Worm (Caenorhabditis elegans): ENCODE results near the gene C17G10.10.

The C17G10.10 gene

DNA sequence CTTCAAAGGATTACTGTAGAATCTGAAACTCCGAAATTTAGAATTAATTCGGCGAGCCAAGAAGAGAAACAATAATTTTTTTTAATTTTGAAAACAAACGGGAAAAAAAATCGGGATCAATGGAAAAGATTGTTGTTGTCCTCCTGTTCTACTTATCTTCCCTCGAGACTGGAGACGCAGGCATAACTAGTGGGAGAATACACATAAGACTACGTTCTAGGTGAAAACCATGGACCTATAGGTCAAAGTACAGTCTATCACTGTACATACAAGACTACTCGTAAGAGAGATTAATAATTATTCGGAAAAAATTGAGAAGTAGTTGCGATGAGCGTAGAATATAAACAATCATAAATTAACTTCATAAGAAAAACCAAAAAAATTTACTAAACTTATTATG is 20.1 kb upstream of the C17G10.10 start, which contains the start of gene dhs-6 (continued):
- TF ChIP-seq hlh-30 (tag; optimal IDR thresholded peaks at IDR 0.05; ENCODE audit: insufficient read depth): peak; percentile 15
- TF ChIP-seq ZK337.2 (GFP tag; IDR thresholded peaks at IDR 0.05): no peak

DNA sequence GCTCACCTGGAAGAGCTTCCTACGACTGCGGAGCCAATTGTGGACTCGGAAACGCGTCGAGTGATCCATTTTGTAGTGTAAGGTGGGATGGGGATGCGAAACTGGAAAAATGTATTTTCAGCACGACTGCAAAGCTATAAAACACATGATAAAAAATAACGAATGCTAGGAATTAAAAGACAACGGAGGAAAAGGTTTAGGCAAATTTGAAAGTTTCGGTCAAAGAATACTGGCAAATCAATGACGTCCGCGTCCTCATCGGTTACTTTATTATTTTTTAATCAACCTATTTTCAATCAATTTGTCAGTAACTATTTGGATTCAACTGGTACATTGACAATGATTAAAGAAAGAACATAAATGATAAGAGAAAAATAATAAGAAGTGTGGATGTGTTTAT is 8.6 kb upstream of the C17G10.10 start, which contains the start of gene C17G10.7:
TSS of gene C17G10.7 (minus strand) at position 101 of the 400 bp plus-strand sequence.
- TF ChIP-seq lin-13 (GFP tag; optimal IDR thresholded peaks at IDR 0.05) (no peak), dmd-8 (GFP tag; IDR thresholded peaks at IDR 0.05) (no peak), nhr-77 (tag; optimal IDR thresholded peaks at IDR 0.05) (no peak), mes-2 (tag; optimal IDR thresholded peaks at IDR 0.05; ENCODE audit: poor library complexity, severe bottlenecking) (no peak), zip-11 (GFP tag; IDR thresholded peaks at IDR 0.05) (no peak), saeg-2 (GFP tag; IDR thresholded peaks at IDR 0.05) (no peak), lim-7 (GFP tag; IDR thresholded peaks at IDR 0.05) (no peak), lin-15B (tag; optimal IDR thresholded peaks at IDR 0.05) (no peak), php-3 (GFP tag; IDR thresholded peaks at IDR 0.05) (no peak), nhr-41 (GFP tag; IDR thresholded peaks at IDR 0.05) (no peak), F26F4.8 (GFP tag; conservative IDR thresholded peaks at IDR 0.05) (no peak)

DNA sequence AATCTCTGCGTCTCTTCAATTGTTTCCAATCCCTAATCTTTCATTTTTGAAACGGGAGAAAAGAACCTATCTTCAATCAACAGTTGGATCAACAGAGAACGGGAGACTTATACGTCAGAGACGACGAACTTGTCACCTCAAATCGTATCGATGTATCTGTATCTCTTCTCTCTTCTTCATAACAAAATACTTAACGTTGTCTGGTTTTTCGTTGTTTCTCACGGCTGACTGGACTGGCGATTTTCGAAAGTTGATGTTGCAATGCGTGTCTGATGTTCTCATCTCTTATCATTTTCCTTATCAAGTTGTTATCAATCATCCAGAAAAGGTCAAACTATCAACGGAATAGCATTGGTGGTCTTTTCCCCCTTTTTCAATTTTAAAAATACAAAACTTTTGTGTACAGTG is 6.4 kb upstream of the C17G10.10 start:
- no peak for TF ChIP-seq spr-3 (GFP tag; optimal IDR thresholded peaks at IDR 0.05)
- peak; percentile 66 for TF ChIP-seq nhr-77 (tag; optimal IDR thresholded peaks at IDR 0.05)
- TF ChIP-seq nhr-28 (tag; optimal IDR thresholded peaks at IDR 0.05): peak; percentile 93
- peak; percentile 62 for TF ChIP-seq pqm-1 (tag; optimal IDR thresholded peaks at IDR 0.05)
- no peak for TF ChIP-seq zfp-2 (tag; optimal IDR thresholded peaks at IDR 0.05)
- no peak for TF ChIP-seq snpc-4 (tag; optimal IDR thresholded peaks at IDR 0.05)
- TF ChIP-seq Y75B8A.6 (GFP tag; IDR thresholded peaks at IDR 0.05): no peak
- TF ChIP-seq F10B5.3 (tag; optimal IDR thresholded peaks at IDR 0.05): no peak
- TF ChIP-seq ZK337.2 (GFP tag; IDR thresholded peaks at IDR 0.05): no peak
- TF ChIP-seq dve-1 (tag; optimal IDR thresholded peaks at IDR 0.05; ENCODE audit: insufficient read depth): peak; percentile 68
- no peak for TF ChIP-seq daf-16 (GFP tag; optimal IDR thresholded peaks at IDR 0.05)
- peak; percentile 60 for TF ChIP-seq daf-16 (tag; optimal IDR thresholded peaks at IDR 0.05)
- no peak for TF ChIP-seq skn-1 (tag; optimal IDR thresholded peaks at IDR 0.05)
- TF ChIP-seq nhr-11 (tag; optimal IDR thresholded peaks at IDR 0.05): no peak
- no peak for TF ChIP-seq F44E2.7 (GFP tag; IDR thresholded peaks at IDR 0.05)
- no peak for TF ChIP-seq nhr-41 (GFP tag; IDR thresholded peaks at IDR 0.05)
- TF ChIP-seq hlh-11 (tag; optimal IDR thresholded peaks at IDR 0.05): peak; percentile 90
- no peak for TF ChIP-seq lir-3 (tag; optimal IDR thresholded peaks at IDR 0.05)
- no peak for TF ChIP-seq mxl-2 (GFP tag; conservative IDR thresholded peaks at IDR 0.05)
- TF ChIP-seq madf-9 (GFP tag; conservative IDR thresholded peaks at IDR 0.05): no peak
- TF ChIP-seq nhr-48 (tag; optimal IDR thresholded peaks at IDR 0.05): peak; percentile 91
- TF ChIP-seq zag-1 (tag; optimal IDR thresholded peaks at IDR 0.05): no peak
- no peak for TF ChIP-seq zip-11 (GFP tag; IDR thresholded peaks at IDR 0.05)
- TF ChIP-seq nhr-6 (tag; optimal IDR thresholded peaks at IDR 0.05): peak; percentile 47
- TF ChIP-seq hif-1 (tag; optimal IDR thresholded peaks at IDR 0.05): no peak
- no peak for TF ChIP-seq aly-2 (tag; optimal IDR thresholded peaks at IDR 0.05)
- peak; percentile 58 for TF ChIP-seq mxl-3 (GFP tag; optimal IDR thresholded peaks at IDR 0.05)
- no peak for TF ChIP-seq ceh-32 (tag; optimal IDR thresholded peaks at IDR 0.05; ENCODE audit: poor library complexity)
- no peak for TF ChIP-seq nhr-25 (tag; optimal IDR thresholded peaks at IDR 0.05; ENCODE audit: borderline replicate concordance, insufficient read depth)
- TF ChIP-seq vab-7 (GFP tag; IDR thresholded peaks at IDR 0.05): no peak
- peak; percentile 72 for TF ChIP-seq mep-1 (tag; optimal IDR thresholded peaks at IDR 0.05)
- TF ChIP-seq daf-12 (tag; optimal IDR thresholded peaks at IDR 0.05): no peak
- TF ChIP-seq cey-2 (tag; optimal IDR thresholded peaks at IDR 0.05; ENCODE audit: borderline replicate concordance, insufficient read depth): peak; percentile 41
- TF ChIP-seq Y48G9A.11 (GFP tag; IDR thresholded peaks at IDR 0.05): no peak
- no peak for TF ChIP-seq unc-130 (GFP tag; optimal IDR thresholded peaks at IDR 0.05)
- TF ChIP-seq nhr-237 (tag; optimal IDR thresholded peaks at IDR 0.05): peak; percentile 21
- no peak for TF ChIP-seq daf-19 (GFP tag; conservative IDR thresholded peaks at IDR 0.05)
- no peak for TF ChIP-seq mes-2 (tag; optimal IDR thresholded peaks at IDR 0.05; ENCODE audit: poor library complexity, severe bottlenecking)
- no peak for TF ChIP-seq spr-1 (tag; optimal IDR thresholded peaks at IDR 0.05)

Data from whole organism, L4 larva.